Worm (Caenorhabditis elegans): Measurements from ENCODE around the gene hpo-8.

DNA sequence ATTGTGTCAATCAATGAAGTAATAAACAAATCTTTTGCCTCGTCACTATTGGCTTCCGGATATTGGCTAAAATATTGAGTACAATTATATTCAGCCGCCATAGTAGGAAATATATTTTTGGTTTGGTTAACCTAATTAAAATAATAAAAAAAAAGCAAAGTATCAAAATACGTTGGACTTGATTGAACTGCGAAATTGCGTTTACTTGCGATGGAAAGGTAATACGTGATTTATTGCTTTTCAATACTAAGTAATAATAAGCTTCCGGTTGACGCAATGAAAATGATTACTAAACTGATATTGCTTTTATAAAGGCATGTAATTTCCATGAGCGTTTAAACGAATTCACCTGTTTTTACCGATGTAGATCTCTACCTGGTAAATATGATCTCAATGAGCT, 39.5 kb upstream of the hpo-8 start, which contains the start of gene dmsr-9:
- TF ChIP-seq him-1 (tag; optimal IDR thresholded peaks at IDR 0.05) = no peak
- no peak for TF ChIP-seq dao-5 (tag; optimal IDR thresholded peaks at IDR 0.05)

Measured in whole organism, L4/young adult.